Worm (Caenorhabditis elegans) whole organism, L2 larva: ENCODE measurements around the gene smg-4.
A peak's percentile ranks its signal among the peaks of the same experiment; 100 is the strongest.

Experiments used
- F13H6.1 ChIP-seq: sonication (generic microtip); optimal IDR thresholded peaks from 2 replicates; lab custom pipeline; 2016; ENCODE audit warnings: missing genetic modification characterization, missing compliant biosample characterization
- R02D3.7 ChIP-seq: fragments of 150-350 bp; optimal IDR thresholded peaks from 2 replicates; lab custom pipeline; 2014; ENCODE audit warnings: missing biosample characterization, missing genetic modification characterization
- ZK546.5 ChIP-seq: sonication (generic microtip); optimal IDR thresholded peaks from 2 replicates; lab custom pipeline; 2017; ENCODE audit warnings: missing biosample characterization, missing genetic modification characterization
- alr-1 ChIP-seq: fragments of 150-350 bp; optimal IDR thresholded peaks from 2 replicates; lab custom pipeline; 2014; ENCODE audit warnings: missing biosample characterization, missing genetic modification characterization
- aly-2 ChIP-seq: fragments of 150-350 bp; optimal IDR thresholded peaks from 2 replicates; lab custom pipeline; 2014; ENCODE audit warnings: missing biosample characterization, missing genetic modification characterization
- ceh-16 ChIP-seq: fragments of 150-350 bp; optimal IDR thresholded peaks from 2 replicates; lab custom pipeline; 2014; ENCODE audit warnings: missing biosample characterization, missing genetic modification characterization
- dmd-4 ChIP-seq: sonication (generic microtip); optimal IDR thresholded peaks from 2 replicates; lab custom pipeline; 2017; ENCODE audit warnings: missing biosample characterization, missing genetic modification characterization
- elt-1 ChIP-seq: fragments of 150-350 bp; optimal IDR thresholded peaks from 2 replicates; lab custom pipeline; 2014; ENCODE audit warnings: missing biosample characterization, missing genetic modification characterization
- elt-3 ChIP-seq: sonication (generic microtip); optimal IDR thresholded peaks from 2 replicates; lab custom pipeline; 2017; ENCODE audit warnings: missing biosample characterization, missing genetic modification characterization
- fos-1 ChIP-seq: fragments of 150-350 bp; optimal IDR thresholded peaks from 2 replicates; lab custom pipeline; 2014; ENCODE audit warnings: missing biosample characterization, missing genetic modification characterization
- lin-13 ChIP-seq: fragments of 150-350 bp; optimal IDR thresholded peaks from 2 replicates; lab custom pipeline; 2014; ENCODE audit warnings: missing biosample characterization, missing genetic modification reagents, missing genetic modification characterization
- lin-39 ChIP-seq: fragments of 150-350 bp; optimal IDR thresholded peaks from 2 replicates; lab custom pipeline; 2014; ENCODE audit warnings: missing biosample characterization, missing genetic modification reagents, missing genetic modification characterization
- lsy-2 ChIP-seq, 2 experiments: fragments of 150-350 bp in 1 of 2; sonication (generic microtip) in 1 of 2; optimal IDR thresholded peaks; 2 replicates each; lab custom pipeline; 2014 to 2017; ENCODE audit warnings: missing biosample characterization in 2 of 2, missing genetic modification characterization in 2 of 2
- mab-5 ChIP-seq: fragments of 150-350 bp; optimal IDR thresholded peaks from 2 replicates; lab custom pipeline; 2014; ENCODE audit warnings: missing biosample characterization, missing genetic modification characterization
- mbf-1 ChIP-seq: sonication (generic microtip); optimal IDR thresholded peaks from 2 replicates; lab custom pipeline; 2017; ENCODE audit warnings: missing biosample characterization, missing genetic modification characterization
- mdl-1 ChIP-seq, 2 experiments: fragments of 150-350 bp in 1 of 2; sonication (generic microtip) in 1 of 2; optimal IDR thresholded peaks; 2 replicates each; lab custom pipeline; 2017; ENCODE audit warnings: missing biosample characterization in 2 of 2, missing genetic modification characterization in 2 of 2
- nhr-10 ChIP-seq: sonication (generic microtip); optimal IDR thresholded peaks from 2 replicates; lab custom pipeline; 2017; ENCODE audit warnings: missing biosample characterization, missing genetic modification characterization
- nhr-11 ChIP-seq: fragments of 150-350 bp; optimal IDR thresholded peaks from 2 replicates; lab custom pipeline; 2014; ENCODE audit warnings: missing biosample characterization, missing genetic modification characterization
- nhr-12 ChIP-seq: fragments of 150-350 bp; optimal IDR thresholded peaks from 2 replicates; lab custom pipeline; 2014; ENCODE audit warnings: missing biosample characterization, missing genetic modification characterization
- nhr-129 ChIP-seq: fragments of 150-350 bp; optimal IDR thresholded peaks from 2 replicates; lab custom pipeline; 2014; ENCODE audit warnings: missing biosample characterization, missing genetic modification characterization
- nhr-23 ChIP-seq: fragments of 150-350 bp; optimal IDR thresholded peaks from 2 replicates; lab custom pipeline; 2014; ENCODE audit warnings: missing biosample characterization, missing genetic modification reagents, missing genetic modification characterization
- nhr-237 ChIP-seq: fragments of 150-350 bp; optimal IDR thresholded peaks from 2 replicates; lab custom pipeline; 2014; ENCODE audit warnings: missing biosample characterization, missing genetic modification characterization
- sem-4 ChIP-seq: fragments of 150-350 bp; optimal IDR thresholded peaks from 2 replicates; lab custom pipeline; 2014; ENCODE audit warnings: missing biosample characterization, missing genetic modification reagents, missing genetic modification characterization
- sma-3 ChIP-seq: sonication (generic microtip); optimal IDR thresholded peaks from 2 replicates; lab custom pipeline; 2016; ENCODE audit warnings: missing genetic modification reagents, missing genetic modification characterization, missing compliant biosample characterization
- sma-9 ChIP-seq, 2 experiments: fragments of 150-350 bp in 1 of 2; sonication (generic microtip) in 1 of 2; optimal IDR thresholded peaks; 2 replicates each; lab custom pipeline; 2014 to 2016; ENCODE audit warnings: missing genetic modification characterization in 2 of 2, mild to moderate bottlenecking in 1 of 2, missing biosample characterization in 1 of 2, missing compliant biosample characterization in 1 of 2, missing genetic modification reagents in 1 of 2, moderate library complexity in 1 of 2
- unc-39 ChIP-seq: fragments of 150-350 bp; optimal IDR thresholded peaks from 2 replicates; lab custom pipeline; 2014; ENCODE audit warnings: missing biosample characterization, missing genetic modification characterization
- unc-62 ChIP-seq: fragments of 150-350 bp; optimal IDR thresholded peaks from 2 replicates; lab custom pipeline; 2014; ENCODE audit warnings: missing biosample characterization, missing genetic modification reagents, missing genetic modification characterization
- zag-1 ChIP-seq: fragments of 150-350 bp; optimal IDR thresholded peaks from 2 replicates; lab custom pipeline; 2014; ENCODE audit warnings: missing biosample characterization, missing genetic modification characterization
- ztf-1 ChIP-seq: fragments of 200-800 bp; sonication (Bioruptor generic); conservative IDR thresholded peaks from 2 replicates; pipeline ENCODE4 v1.3.6; 2022; ENCODE audit warnings: missing genetic modification characterization, missing compliant biosample characterization
- ztf-11 ChIP-seq: sonication (generic microtip); optimal IDR thresholded peaks from 2 replicates; lab custom pipeline; 2017; ENCODE audit warnings: missing biosample characterization, missing genetic modification characterization
- ztf-4 ChIP-seq: fragments of 150-350 bp; optimal IDR thresholded peaks from 2 replicates; lab custom pipeline; 2014; ENCODE audit warnings: missing biosample characterization, missing genetic modification characterization

The smg-4 gene

ce11 chrV:9779418-9779817 lies 1.9 kb upstream of the smg-4 start, which contains the start of gene F46B6.4:
Gene F46B6.4 (minus strand): TSS chrV:9779518.
- TF ChIP-seq ztf-11 (no peak), alr-1 (no peak), ztf-1 (GFP tag; lab: Robert Waterston, UW) (no peak), unc-39 (tag; lab: Kevin White, UChicago) (no peak), zag-1 (tag; lab: Kevin White, UChicago) (no peak), unc-62 (GFP tag; lab: Kevin White, UChicago) (no peak), dmd-4 (tag; lab: Kevin White, UChicago) (no peak), mbf-1 (tag; lab: Kevin White, UChicago) (no peak)

DNA sequence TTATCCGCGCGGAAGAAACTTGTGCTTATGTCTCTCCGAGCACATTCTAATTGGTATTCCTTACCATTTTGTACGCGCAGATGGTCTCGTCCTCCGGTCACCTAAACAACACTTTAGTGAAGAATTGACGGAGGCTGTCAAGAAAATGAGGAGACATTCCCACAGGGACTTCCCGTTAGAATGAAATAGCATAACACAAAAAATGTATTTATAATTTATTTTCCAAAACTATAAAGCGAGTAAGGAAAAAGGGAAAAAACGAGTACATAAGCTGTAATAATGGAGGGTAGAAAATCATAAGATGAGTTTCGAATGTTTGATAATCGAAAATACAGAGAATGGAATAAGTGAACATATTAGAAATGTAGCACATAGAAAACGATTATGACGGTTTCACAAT lies 1.8 kb downstream of the smg-4 start, which contains the start of gene F46B6.12:
Gene F46B6.12, minus strand, starts transcription at position 101 of the 400 bp plus-strand sequence.
- TF ChIP-seq mab-5 (tag; lab: Kevin White, UChicago), result no peak
- TF ChIP-seq lin-13, result no peak
- TF ChIP-seq dmd-4 (tag; lab: Kevin White, UChicago), result no peak
- no peak for TF ChIP-seq aly-2 (tag; lab: Kevin White, UChicago)
- no peak for TF ChIP-seq nhr-23 (tag; lab: Kevin White, UChicago)
- no peak for TF ChIP-seq ceh-16
- no peak for TF ChIP-seq zag-1 (tag; lab: Kevin White, UChicago)
- TF ChIP-seq R02D3.7, result no peak
- no peak for TF ChIP-seq lin-39 (tag; lab: Kevin White, UChicago)
- no peak for TF ChIP-seq nhr-237 (tag; lab: Kevin White, UChicago)
- TF ChIP-seq elt-1 (tag; lab: Kevin White, UChicago), result no peak
- TF ChIP-seq, all 48 proteins: peak for 0

DNA sequence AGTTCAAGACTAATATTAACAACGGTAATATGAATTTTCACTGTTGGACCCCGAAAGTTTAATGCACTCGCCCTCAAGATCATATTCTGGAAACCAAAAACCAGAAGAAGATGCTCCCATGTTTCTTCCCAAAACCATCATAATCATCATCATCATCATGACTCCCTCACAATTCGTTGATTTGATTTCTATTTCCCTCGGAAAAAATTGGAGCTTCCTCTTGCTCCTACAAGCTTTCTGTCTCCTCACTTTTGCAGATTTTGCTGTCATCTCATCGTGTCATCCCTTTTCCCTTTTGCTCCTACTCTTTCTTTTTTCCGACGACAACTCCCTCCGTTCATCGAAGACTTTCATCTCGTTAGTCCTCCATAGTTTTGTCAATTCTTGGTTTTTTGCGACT lies 5.6 kb downstream of the smg-4 start, which contains the start of gene F46B6.2:
Gene F46B6.2, plus strand, starts transcription at position 316 of the 400 bp plus-strand sequence.
- TF ChIP-seq nhr-10 (tag; lab: Kevin White, UChicago) (no peak), nhr-11 (tag; lab: Kevin White, UChicago) (no peak), nhr-12 (tag; lab: Kevin White, UChicago) (no peak), lsy-2 (tag; optimal IDR thresholded peaks at IDR 0.05; lab: Kevin White, UChicago) (no peak), mdl-1 (tag; optimal IDR thresholded peaks at IDR 0.05; lab: Kevin White, UChicago) (no peak), ztf-4 (no peak)
- TF ChIP-seq, all 48 proteins: peak for 0

ce11 chrV:9771311-9771710 lies 6.2 kb downstream of the smg-4 start:
- no peak for TF ChIP-seq fos-1 (tag; lab: Kevin White, UChicago)
- TF ChIP-seq nhr-129, result no peak
- no peak for TF ChIP-seq nhr-10 (tag; lab: Kevin White, UChicago)
- no peak for TF ChIP-seq sma-3
- no peak for TF ChIP-seq mbf-1 (tag; lab: Kevin White, UChicago)
- TF ChIP-seq dmd-4 (tag; lab: Kevin White, UChicago), result no peak

DNA sequence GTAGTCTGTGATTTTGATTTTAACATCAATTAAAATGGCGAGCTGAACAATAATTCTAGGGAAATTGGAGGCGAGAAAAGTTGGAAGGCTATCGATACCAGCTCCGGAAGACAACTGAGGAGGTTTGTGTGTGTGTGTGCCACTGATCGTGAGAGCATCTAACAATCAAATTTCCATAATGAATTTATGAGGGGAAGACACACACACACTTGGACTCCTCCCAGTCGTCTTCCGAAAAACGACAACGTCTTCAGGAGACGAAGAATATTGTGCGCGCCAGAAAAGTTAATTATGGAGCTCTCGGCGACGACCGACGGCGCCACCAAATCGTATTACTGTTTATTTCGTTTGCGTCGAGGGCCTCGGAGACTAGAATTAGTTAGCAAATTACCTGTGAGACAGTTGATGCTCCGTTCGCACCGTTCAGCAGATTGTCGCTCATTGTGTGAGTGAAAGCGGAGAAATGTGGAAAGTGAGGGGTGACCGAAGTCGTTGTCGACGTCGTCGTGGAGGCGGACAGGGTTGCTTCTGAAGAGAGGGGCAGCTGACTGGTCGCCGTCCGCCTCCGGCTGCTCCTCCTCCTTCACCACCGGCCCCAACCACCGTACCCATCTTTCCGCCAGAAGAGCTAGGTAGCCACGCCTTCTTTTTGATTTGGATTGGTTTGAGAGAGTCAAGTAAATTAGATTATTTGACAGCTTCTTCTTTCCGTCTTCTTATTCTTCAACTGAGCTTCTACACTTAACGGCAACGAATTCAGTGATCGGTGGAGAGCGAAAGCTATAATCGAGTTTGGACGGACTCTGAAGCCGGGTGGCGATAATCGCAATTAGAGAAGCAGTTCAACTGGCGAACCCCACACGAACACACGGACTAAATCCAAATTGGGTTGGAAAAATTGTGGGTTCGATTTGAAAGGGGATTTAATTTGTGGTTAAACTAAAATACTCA lies 8.4 kb downstream of the smg-4 start, which contains the start of gene unc-42:
Gene unc-42, minus strand, starts transcription at position 564 of the 951 bp plus-strand sequence.
- TF ChIP-seq alr-1 (no peak), lsy-2 (tag; optimal IDR thresholded peaks at IDR 0.05; lab: Kevin White, UChicago) (peak in 1 of 2 experiments; percentile 30), sma-9 (GFP tag; optimal IDR thresholded peaks at IDR 0.05; lab: Kevin White, UChicago) (peak; percentile 56), sma-9 (tag; optimal IDR thresholded peaks at IDR 0.05; lab: Kevin White, UChicago) (no peak), R02D3.7 (no peak), F13H6.1 (tag; lab: Kevin White, UChicago) (no peak), zag-1 (tag; lab: Kevin White, UChicago) (peak; percentile 54), unc-62 (GFP tag; lab: Kevin White, UChicago) (no peak), unc-39 (tag; lab: Kevin White, UChicago) (no peak), lin-13 (no peak), sem-4 (no peak)

DNA sequence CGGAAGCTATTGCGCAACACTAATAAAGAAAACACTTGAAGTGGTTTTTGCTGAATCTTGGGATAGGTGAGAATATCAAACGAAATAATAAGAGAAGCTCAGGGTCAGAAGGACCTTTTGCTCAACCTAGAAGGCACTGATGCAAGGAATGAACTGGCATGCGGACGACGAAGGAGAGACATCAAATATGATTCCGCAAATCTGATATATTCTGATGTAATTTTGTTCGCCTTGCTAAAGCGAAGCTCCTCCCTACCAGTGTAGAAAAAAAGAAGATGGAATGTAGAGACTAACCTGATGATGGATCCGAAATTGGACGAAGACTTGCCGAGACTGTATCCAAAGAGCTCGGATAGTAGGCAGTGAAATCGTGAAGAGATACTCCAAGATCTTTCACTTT lies 9.6 kb downstream of the smg-4 start:
- TF ChIP-seq unc-39 (tag; lab: Kevin White, UChicago) (no peak), ZK546.5 (tag; lab: Kevin White, UChicago) (no peak), lin-39 (tag; lab: Kevin White, UChicago) (no peak), elt-3 (tag; lab: Kevin White, UChicago) (no peak), zag-1 (tag; lab: Kevin White, UChicago) (no peak)
